Fruit fly (Drosophila melanogaster) whole organism, embryonic: ENCODE results near the gene RpL8.

Source experiments
- Adf1 ChIP-seq: fragments of 200-800 bp; sonication (Bioruptor generic); IDR thresholded peaks from 2 replicates; pipeline ENCODE4 v1.3.6; 2022; ENCODE audit warnings: missing biosample characterization, missing genetic modification characterization
- Antp ChIP-seq: fragments of 200-800 bp; sonication (Bioruptor generic); optimal IDR thresholded peaks from 3 replicates; lab custom pipeline; 2016; ENCODE audit warnings: missing biosample characterization, missing genetic modification characterization
- Bgb ChIP-seq: fragments of 200-800 bp; sonication (Bioruptor generic); IDR thresholded peaks from 2 replicates; pipeline ENCODE4 v1.3.6; 2022; ENCODE audit warnings: missing biosample characterization, missing genetic modification characterization; ENCODE audit not compliant: partially characterized antibody
- CG11398 ChIP-seq: fragments of 200-800 bp; sonication (Bioruptor generic); optimal IDR thresholded peaks from 2 replicates; lab custom pipeline; 2016; ENCODE audit warnings: missing biosample characterization, missing genetic modification characterization
- CG12236 ChIP-seq: fragments of 200-800 bp; sonication (Bioruptor generic); optimal IDR thresholded peaks from 2 replicates; lab custom pipeline; 2016; ENCODE audit warnings: missing biosample characterization, missing genetic modification characterization
- CG12942 ChIP-seq: fragments of 200-800 bp; sonication (Bioruptor generic); optimal IDR thresholded peaks from 3 replicates; lab custom pipeline; 2016; ENCODE audit warnings: missing biosample characterization, missing genetic modification characterization
- CG15479 ChIP-seq: fragments of 200-800 bp; sonication (Bioruptor generic); optimal IDR thresholded peaks from 3 replicates; lab custom pipeline; 2019; ENCODE audit warnings: missing biosample characterization, mild to moderate bottlenecking, missing genetic modification characterization, moderate library complexity
- CG1603 ChIP-seq: fragments of 200-800 bp; sonication (Bioruptor generic); optimal IDR thresholded peaks from 2 replicates; lab custom pipeline; 2019; ENCODE audit warnings: missing biosample characterization, mild to moderate bottlenecking, missing genetic modification characterization, moderate library complexity
- CG17361 ChIP-seq: fragments of 200-800 bp; sonication (Bioruptor generic); IDR thresholded peaks from 3 replicates; pipeline ENCODE4 v1.3.6; 2022; ENCODE audit warnings: missing biosample characterization, missing genetic modification characterization
- CG17802 ChIP-seq: fragments of 200-800 bp; sonication (Bioruptor generic); optimal IDR thresholded peaks from 2 replicates; lab custom pipeline; 2018; ENCODE audit warnings: missing biosample characterization, mild to moderate bottlenecking, missing genetic modification characterization, moderate library complexity
- CG30403 ChIP-seq: fragments of 200-800 bp; sonication (Bioruptor generic); optimal IDR thresholded peaks from 3 replicates; lab custom pipeline; 2016; ENCODE audit warnings: missing biosample characterization, missing genetic modification characterization
- CG3065 ChIP-seq: fragments of 200-800 bp; sonication (Bioruptor generic); optimal IDR thresholded peaks from 2 replicates; lab custom pipeline; 2016; ENCODE audit warnings: missing biosample characterization, missing genetic modification characterization
- CG32532 ChIP-seq: fragments of 200-800 bp; sonication (Bioruptor generic); IDR thresholded peaks from 2 replicates; pipeline ENCODE4 v1.3.6; 2022; ENCODE audit warnings: missing biosample characterization, missing genetic modification characterization
- CG34376 ChIP-seq: fragments of 200-800 bp; sonication (Bioruptor generic); optimal IDR thresholded peaks from 2 replicates; lab custom pipeline; 2018; ENCODE audit warnings: missing biosample characterization, mild to moderate bottlenecking, missing genetic modification characterization
- CG3726 ChIP-seq: fragments of 200-800 bp; sonication (Bioruptor generic); IDR thresholded peaks from 3 replicates; pipeline ENCODE4, ENCODE4 v1.3.6; 2022; ENCODE audit warnings: missing biosample characterization, missing genetic modification characterization
- CG4360 ChIP-seq: fragments of 200-800 bp; sonication (Bioruptor generic); IDR thresholded peaks from 2 replicates; pipeline ENCODE4 v1.3.6; 2022; ENCODE audit warnings: missing biosample characterization, missing genetic modification characterization
- CG6654 ChIP-seq: fragments of 200-800 bp; sonication (Bioruptor generic); optimal IDR thresholded peaks from 2 replicates; lab custom pipeline; 2017; ENCODE audit warnings: missing biosample characterization, mild to moderate bottlenecking, missing genetic modification characterization
- CG7271 ChIP-seq: fragments of 200-800 bp; sonication (Bioruptor generic); optimal IDR thresholded peaks from 2 replicates; lab custom pipeline; 2018; ENCODE audit warnings: missing biosample characterization, mild to moderate bottlenecking, missing genetic modification characterization, moderate library complexity
- CG8765 ChIP-seq: fragments of 200-800 bp; sonication (Bioruptor generic); IDR thresholded peaks from 2 replicates; pipeline ENCODE4 v1.3.6; 2022; ENCODE audit warnings: missing biosample characterization, missing genetic modification characterization
- CG9727 ChIP-seq: fragments of 200-800 bp; sonication (Bioruptor generic); optimal IDR thresholded peaks from 3 replicates; lab custom pipeline; 2017; ENCODE audit warnings: missing biosample characterization, mild to moderate bottlenecking, missing genetic modification characterization
- CG9876 ChIP-seq: fragments of 200-800 bp; sonication (Bioruptor generic); optimal IDR thresholded peaks from 2 replicates; lab custom pipeline; 2016; ENCODE audit warnings: missing biosample characterization, missing genetic modification characterization
- D ChIP-seq, 2 experiments: fragments of 200-800 bp in 1 of 2; fragments of >200 bp in 1 of 2; sonication (Bioruptor generic) in 1 of 2; optimal IDR thresholded peaks; 2 replicates in 1 of 2; 3 replicates in 1 of 2; lab custom pipeline; 2017; ENCODE audit warnings: mild to moderate bottlenecking in 1 of 2, missing biosample characterization in 1 of 2, missing genetic modification characterization in 1 of 2, missing genetic modification reagents in 1 of 2
- Dad ChIP-seq: fragments of 200-800 bp; sonication (Bioruptor generic); optimal IDR thresholded peaks from 3 replicates; lab custom pipeline; 2016; ENCODE audit warnings: missing biosample characterization, missing genetic modification characterization
- Dip3 ChIP-seq: fragments of 200-800 bp; sonication (Bioruptor generic); optimal IDR thresholded peaks from 3 replicates; lab custom pipeline; 2016; ENCODE audit warnings: missing biosample characterization, missing genetic modification characterization
- GATAe ChIP-seq: fragments of 200-800 bp; sonication (Bioruptor generic); conservative IDR thresholded peaks from 2 replicates; pipeline ENCODE4 v1.3.6; 2022; ENCODE audit warnings: missing biosample characterization, missing genetic modification characterization
- HLH4C ChIP-seq: fragments of 200-800 bp; sonication (Bioruptor generic); IDR thresholded peaks from 3 replicates; pipeline ENCODE4 v1.3.6; 2022; ENCODE audit warnings: missing biosample characterization, missing genetic modification characterization; ENCODE audit not compliant: partially characterized antibody
- Hey ChIP-seq: fragments of 200-800 bp; sonication (Bioruptor generic); optimal IDR thresholded peaks from 3 replicates; lab custom pipeline; 2018; ENCODE audit warnings: missing biosample characterization, mild to moderate bottlenecking, missing genetic modification characterization
- Lim3 ChIP-seq: fragments of 200-800 bp; sonication (Bioruptor generic); IDR thresholded peaks from 2 replicates; pipeline ENCODE4 v1.3.6; 2022; ENCODE audit warnings: missing biosample characterization, missing genetic modification characterization
- Lpt ChIP-seq: fragments of >200 bp; optimal IDR thresholded peaks from 2 replicates; lab custom pipeline; 2018; ENCODE audit warnings: missing biosample characterization, missing genetic modification characterization
- Ravus ChIP-seq: fragments of 200-800 bp; sonication (Bioruptor generic); IDR thresholded peaks from 2 replicates; pipeline ENCODE4 v1.3.6; 2022; ENCODE audit warnings: missing biosample characterization, missing genetic modification characterization
- Spps ChIP-seq: fragments of 200-800 bp; sonication (Bioruptor generic); optimal IDR thresholded peaks from 2 replicates; lab custom pipeline; 2018; ENCODE audit warnings: missing biosample characterization, mild to moderate bottlenecking, missing genetic modification characterization
- bowl ChIP-seq: fragments of 200-800 bp; sonication (Bioruptor generic); IDR thresholded peaks from 2 replicates; pipeline ENCODE4 v1.3.6; 2022; ENCODE audit warnings: missing biosample characterization, missing genetic modification characterization
- caup ChIP-seq: fragments of 200-800 bp; sonication (Bioruptor generic); optimal IDR thresholded peaks from 3 replicates; lab custom pipeline; 2017; ENCODE audit warnings: missing biosample characterization, mild to moderate bottlenecking, missing genetic modification characterization, moderate library complexity; ENCODE audit not compliant: severe bottlenecking
- ci ChIP-seq: fragments of 200-800 bp; sonication (Bioruptor generic); IDR thresholded peaks from 3 replicates; pipeline ENCODE4 v1.3.6; 2022; ENCODE audit warnings: missing biosample characterization, missing genetic modification characterization
- fru ChIP-seq: fragments of >200 bp; optimal IDR thresholded peaks from 2 replicates; lab custom pipeline; 2017
- gcm ChIP-seq: fragments of 200-800 bp; sonication (Bioruptor generic); optimal IDR thresholded peaks from 2 replicates; lab custom pipeline; 2019; ENCODE audit warnings: missing biosample characterization, mild to moderate bottlenecking, missing genetic modification characterization, moderate library complexity
- gcm2 ChIP-seq: fragments of 200-800 bp; sonication (Bioruptor generic); optimal IDR thresholded peaks from 2 replicates; lab custom pipeline; 2016; ENCODE audit warnings: missing biosample characterization, missing genetic modification characterization
- hkb ChIP-seq, 2 experiments: fragments of 200-800 bp in 1 of 2; fragments of >200 bp in 1 of 2; sonication (Bioruptor generic) in 1 of 2; IDR thresholded peaks in 1 of 2; optimal IDR thresholded peaks in 1 of 2; 2 replicates each; pipeline versions ENCODE4 v1.3.6 to Lab custom; 2017 to 2022; ENCODE audit warnings: missing biosample characterization in 1 of 2, missing genetic modification characterization in 1 of 2
- lilli ChIP-seq: fragments of 200-800 bp; sonication (Bioruptor generic); optimal IDR thresholded peaks from 3 replicates; lab custom pipeline; 2016; ENCODE audit warnings: missing biosample characterization, missing genetic modification characterization
- schlank ChIP-seq: fragments of 200-800 bp; sonication (Bioruptor generic); optimal IDR thresholded peaks from 2 replicates; lab custom pipeline; 2018; ENCODE audit warnings: missing biosample characterization, mild to moderate bottlenecking, missing genetic modification characterization
- sens ChIP-seq: fragments of 200-800 bp; sonication (Bioruptor generic); peaks from one replicate; lab custom pipeline; 2016; ENCODE audit warnings: missing biosample characterization, missing genetic modification characterization
- sima ChIP-seq: fragments of 200-800 bp; sonication (Bioruptor generic); optimal IDR thresholded peaks from 2 replicates; lab custom pipeline; 2016; ENCODE audit warnings: missing biosample characterization, missing genetic modification characterization
- slou ChIP-seq: fragments of 200-800 bp; sonication (Bioruptor generic); optimal IDR thresholded peaks from 3 replicates; lab custom pipeline; 2016; ENCODE audit warnings: missing biosample characterization, missing genetic modification characterization
- slp2 ChIP-seq: fragments of 200-800 bp; sonication (Bioruptor generic); optimal IDR thresholded peaks from 2 replicates; lab custom pipeline; 2016; ENCODE audit warnings: missing biosample characterization, missing genetic modification characterization
- ssp ChIP-seq: fragments of 200-800 bp; sonication (Bioruptor generic); IDR thresholded peaks from 2 replicates; pipeline ENCODE4 v1.3.6; 2022; ENCODE audit warnings: missing biosample characterization, missing genetic modification characterization
- trem ChIP-seq: fragments of 200-800 bp; optimal IDR thresholded peaks from 3 replicates; lab custom pipeline; 2019; ENCODE audit warnings: missing biosample characterization, mild to moderate bottlenecking, missing genetic modification characterization, moderate library complexity
- zen ChIP-seq: fragments of 200-800 bp; sonication (Bioruptor generic); optimal IDR thresholded peaks from 3 replicates; lab custom pipeline; 2018; ENCODE audit warnings: missing biosample characterization, mild to moderate bottlenecking, missing genetic modification characterization, moderate library complexity
- zfh1 ChIP-seq: fragments of 200-800 bp; sonication (Bioruptor generic); IDR thresholded peaks from 3 replicates; pipeline ENCODE4 v1.3.6; 2022; ENCODE audit warnings: missing biosample characterization, missing genetic modification characterization

The RpL8 gene

DNA sequence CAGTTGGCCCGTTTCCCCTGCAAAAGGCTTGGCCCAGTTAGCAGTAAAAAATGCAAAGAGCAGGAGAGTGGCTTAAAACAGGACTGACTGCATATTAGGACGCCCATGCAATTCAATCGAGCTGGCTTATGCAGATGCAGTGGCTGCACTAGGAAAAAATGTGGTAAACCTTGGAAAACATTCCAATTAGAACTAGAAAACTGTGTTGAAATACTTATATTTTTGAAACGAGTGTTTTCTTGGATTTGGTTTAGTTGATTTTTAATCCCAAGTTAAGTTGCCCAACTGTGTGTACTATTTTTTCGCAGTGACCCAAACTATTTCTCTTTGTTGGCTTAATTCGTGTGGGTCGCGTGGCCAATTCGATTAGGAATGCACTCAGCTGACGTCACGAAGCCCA, 5.0 kb upstream of the RpL8 start (continued):
- no peak for TF ChIP-seq CG32532
- peak; percentile 73 for TF ChIP-seq sens (GFP tag; lab: Kevin White, UChicago)
- TF ChIP-seq gcm (GFP tag; lab: Kevin White, UChicago) = no peak
- peak; percentile 41 for TF ChIP-seq CG1603 (tag; lab: Kevin White, UChicago)
- 0 out of 3 replicates have a peak, but pooled peaks have one; percentile 24 for TF ChIP-seq CG3726
- peak; percentile 43; the same call in 1 of the 3 replicates for TF ChIP-seq zfh1 (GFP tag; lab: Robert Waterston, UW)
- TF ChIP-seq trem (tag; lab: Kevin White, UChicago) = peak; percentile 3
- no peak for TF ChIP-seq CG30403 (GFP tag; lab: Kevin White, UChicago)

DNA sequence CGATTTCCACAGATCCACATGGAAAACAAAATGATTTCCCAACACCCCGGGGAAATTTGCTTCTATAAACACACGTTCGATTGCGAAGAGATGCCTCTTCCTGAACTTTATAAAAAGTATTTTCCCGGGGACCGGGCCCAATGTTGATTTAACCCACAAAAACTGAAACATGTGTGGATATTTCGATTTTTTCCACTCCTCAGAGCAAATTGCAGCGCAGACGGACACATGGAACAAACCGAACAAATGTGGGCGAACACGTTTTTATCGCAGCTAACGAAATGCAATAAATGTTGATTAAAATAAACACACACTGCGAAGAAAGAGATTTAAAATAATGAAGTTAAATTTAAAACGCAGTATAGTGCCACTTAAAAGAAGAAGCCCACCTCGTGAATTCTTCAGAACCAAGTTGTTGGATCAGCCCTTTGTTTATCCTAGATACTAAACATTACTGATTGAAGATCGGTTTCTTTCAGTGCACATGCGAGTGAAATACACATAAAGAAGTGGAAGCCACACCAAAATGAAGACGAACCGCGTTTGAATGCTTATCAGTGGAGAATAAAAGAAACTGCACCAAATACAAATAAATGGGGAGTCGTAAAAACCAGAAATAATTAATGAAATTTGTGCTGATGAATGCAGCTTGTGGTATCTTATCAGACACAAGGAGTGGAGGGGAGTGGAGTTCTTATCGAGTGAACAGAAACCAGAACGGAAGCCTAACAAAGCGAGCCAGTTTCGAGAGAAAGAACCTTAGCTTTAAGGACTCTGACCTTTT, 4.3 kb upstream of the RpL8 start:
- TF ChIP-seq CG15479 (GFP tag; lab: Kevin White, UChicago) = no peak
- TF ChIP-seq CG6654 (GFP tag; lab: Kevin White, UChicago) = peak; percentile 65
- TF ChIP-seq Antp (GFP tag; lab: Kevin White, UChicago) = peak; percentile 77
- peak; percentile 53 for TF ChIP-seq sima (GFP tag; lab: Kevin White, UChicago)
- TF ChIP-seq Lpt (GFP tag; lab: Kevin White, UChicago) = no peak
- TF ChIP-seq CG8765 (GFP tag; lab: Robert Waterston, UW) = no peak
- peak; percentile 35 for TF ChIP-seq CG9876 (GFP tag; lab: Kevin White, UChicago)
- TF ChIP-seq bowl (GFP tag; lab: Robert Waterston, UW) = no peak
- TF ChIP-seq D (optimal IDR thresholded peaks at IDR 0.05; lab: Kevin White, UChicago) = no peak
- peak; percentile 86 for TF ChIP-seq D (GFP tag; optimal IDR thresholded peaks at IDR 0.05; lab: Kevin White, UChicago)
- TF ChIP-seq Bgb (GFP tag; lab: Robert Waterston, UW) = no peak
- peak; percentile 65 for TF ChIP-seq gcm2 (GFP tag; lab: Kevin White, UChicago)
- TF ChIP-seq CG34376 (GFP tag; lab: Kevin White, UChicago) = no peak
- TF ChIP-seq CG12236 (GFP tag; lab: Kevin White, UChicago) = peak; percentile 75
- TF ChIP-seq GATAe (GFP tag; lab: Robert Waterston, UW) = no peak
- TF ChIP-seq Lim3 (GFP tag; lab: Robert Waterston, UW) = peak; percentile 62; the same call in 1 of the 2 replicates
- TF ChIP-seq CG4360 (GFP tag; lab: Robert Waterston, UW) = peak; percentile 54
- no peak for TF ChIP-seq slou (GFP tag; lab: Kevin White, UChicago)
- no peak for TF ChIP-seq schlank
- TF ChIP-seq CG11398 = peak; percentile 66
- TF ChIP-seq Spps (tag; lab: Kevin White, UChicago) = peak; percentile 75
- TF ChIP-seq ssp (GFP tag; lab: Robert Waterston, UW) = peak; percentile 64; the same call in 1 of the 2 replicates
- peak; percentile 58 for TF ChIP-seq CG3065 (GFP tag; lab: Kevin White, UChicago)
- peak; percentile 67 for TF ChIP-seq CG9727 (GFP tag; lab: Kevin White, UChicago)
- TF ChIP-seq fru (lab: Kevin White, UChicago) = no peak
- peak; percentile 75 for TF ChIP-seq slp2 (GFP tag; lab: Kevin White, UChicago)
- TF ChIP-seq Ravus (GFP tag; lab: Robert Waterston, UW) = no peak; the same call in none of the 2 replicates
- TF ChIP-seq hkb (optimal IDR thresholded peaks at IDR 0.05; lab: Kevin White, UChicago) = no peak
- TF ChIP-seq hkb (GFP tag; IDR thresholded peaks at IDR 0.05; lab: Robert Waterston, UW) = peak; percentile 87
- peak; percentile 80 for TF ChIP-seq CG17361
- TF ChIP-seq Dip3 (GFP tag; lab: Kevin White, UChicago) = no peak
- TF ChIP-seq CG12942 (GFP tag; lab: Kevin White, UChicago) = peak; percentile 71
- no peak for TF ChIP-seq Hey (tag; lab: Kevin White, UChicago)
- TF ChIP-seq CG17802 (tag; lab: Kevin White, UChicago) = peak; percentile 76
- no peak for TF ChIP-seq Adf1 (GFP tag; lab: Robert Waterston, UW)
- TF ChIP-seq caup (GFP tag; lab: Kevin White, UChicago) = peak; percentile 52
- peak; percentile 63 for TF ChIP-seq lilli (GFP tag; lab: Kevin White, UChicago)
- TF ChIP-seq Dad = peak; percentile 82
- 0 out of 3 replicates have a peak, but pooled peaks have one; percentile 10 for TF ChIP-seq HLH4C (GFP tag; lab: Robert Waterston, UW)
- TF ChIP-seq CG7271 = no peak
- peak; percentile 95 for TF ChIP-seq ci (GFP tag; lab: Robert Waterston, UW)
- peak; percentile 65 for TF ChIP-seq zen (tag; lab: Kevin White, UChicago)
